Worm (Caenorhabditis elegans) whole organism, midembryonic: ENCODE data around the gene F43G6.16.
"Not testable (repeated sequence)": the region's sequence is repeated elsewhere in the genome, so short reads cannot be mapped to it uniquely, and the experiment has no call there.

Source experiments
- T22C8.4 ChIP-seq: fragments of 200-800 bp; sonication (Bioruptor generic); IDR thresholded peaks from 2 replicates; pipeline ENCODE4 v1.3.6; 2022; ENCODE audit warnings: missing genetic modification characterization, missing compliant biosample characterization
- cog-1 ChIP-seq: sonication (generic microtip); optimal IDR thresholded peaks from 2 replicates; lab custom pipeline; 2016; ENCODE audit warnings: missing genetic modification characterization, missing compliant biosample characterization
- flt-1 ChIP-seq: fragments of 200-800 bp; sonication (Bioruptor generic); IDR thresholded peaks from 2 replicates; pipeline ENCODE4 v1.3.6; 2022; ENCODE audit warnings: missing genetic modification characterization, missing compliant biosample characterization
- klf-2 ChIP-seq: fragments of 200-800 bp; sonication (Bioruptor generic); conservative IDR thresholded peaks from 2 replicates; pipeline ENCODE4 v1.3.6; 2022; ENCODE audit warnings: missing genetic modification reagents, missing genetic modification characterization, missing compliant biosample characterization
- med-1 ChIP-seq: sonication (generic microtip); optimal IDR thresholded peaks from 2 replicates; lab custom pipeline; 2017; ENCODE audit warnings: missing genetic modification characterization, mild to moderate bottlenecking, missing compliant biosample characterization, antibody characterized with exemption, missing genetic modification reagents; ENCODE audit not compliant: insufficient read depth
- ref-1 ChIP-seq: fragments of 200-800 bp; sonication (Bioruptor generic); conservative IDR thresholded peaks from 2 replicates; pipeline ENCODE4 v1.3.6; 2022; ENCODE audit warnings: missing genetic modification reagents, missing genetic modification characterization, missing compliant biosample characterization
- tab-1 ChIP-seq: fragments of 200-800 bp; sonication (Bioruptor generic); IDR thresholded peaks from 2 replicates; pipeline ENCODE4 v1.3.6; 2022; ENCODE audit warnings: missing genetic modification characterization, missing compliant biosample characterization
- ztf-23 ChIP-seq: fragments of 200-800 bp; sonication (Bioruptor generic); IDR thresholded peaks from 2 replicates; pipeline ENCODE4 v1.3.6; 2022; ENCODE audit warnings: missing genetic modification reagents, missing genetic modification characterization, missing compliant biosample characterization
- ztf-29 ChIP-seq: fragments of 200-800 bp; sonication (Bioruptor generic); IDR thresholded peaks from 2 replicates; pipeline ENCODE4 v1.3.6; 2022; ENCODE audit warnings: missing genetic modification reagents, missing genetic modification characterization, missing compliant biosample characterization

ce11 chrII:11824673-11825072, 42.2 kb upstream of the F43G6.16 start:
- TF ChIP-seq med-1 (GFP tag; lab: Kevin White, UChicago); ref-1 (GFP tag; lab: Robert Waterston, UW); ztf-29; klf-2 (GFP tag; lab: Robert Waterston, UW); cog-1 (tag; lab: Kevin White, UChicago); T22C8.4 (GFP tag; lab: Robert Waterston, UW): not testable (repeated sequence)
- TF ChIP-seq flt-1 (GFP tag; lab: Robert Waterston, UW) (0 out of 2 replicates have a peak, but pooled peaks have one; percentile 53), ztf-23 (GFP tag; lab: Robert Waterston, UW) (0 out of 2 replicates have a peak, but pooled peaks have one; percentile 35), tab-1 (GFP tag; lab: Robert Waterston, UW) (0 out of 2 replicates have a peak, but pooled peaks have one; percentile 59)
